Worm (Caenorhabditis elegans): ENCODE data around the gene fbxa-32.

DNA sequence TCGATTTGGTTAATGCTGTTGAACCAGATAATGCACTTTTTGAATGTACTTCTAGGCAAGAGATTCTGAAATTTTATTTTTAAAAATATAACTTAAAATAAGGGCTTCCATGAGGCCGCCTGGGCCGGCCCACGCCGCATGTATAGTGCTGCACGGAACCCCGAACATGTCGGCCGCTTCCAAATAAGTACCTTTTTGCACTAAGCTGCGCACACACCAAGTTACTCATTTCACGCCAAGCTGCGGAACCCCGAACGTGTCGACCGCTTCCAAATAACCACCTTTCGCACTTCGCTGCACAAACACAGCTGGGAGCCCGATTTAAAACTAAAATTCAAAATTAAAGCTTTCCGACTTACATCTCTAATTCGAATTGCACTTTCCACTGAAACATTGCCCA is 42.3 kb upstream of the fbxa-32 start:
- TF ChIP-seq sea-2 (GFP tag; optimal IDR thresholded peaks at IDR 0.05): no peak
- no peak for TF ChIP-seq egl-27 (tag; optimal IDR thresholded peaks at IDR 0.05)
- TF ChIP-seq zag-1 (tag; optimal IDR thresholded peaks at IDR 0.05): no peak
- no peak for TF ChIP-seq elt-2 (tag; optimal IDR thresholded peaks at IDR 0.05)
- no peak for TF ChIP-seq ztf-11 (tag; optimal IDR thresholded peaks at IDR 0.05)
- no peak for TF ChIP-seq ceh-9 (tag; optimal IDR thresholded peaks at IDR 0.05)
- no peak for TF ChIP-seq daf-12 (tag; optimal IDR thresholded peaks at IDR 0.05)
- TF ChIP-seq nhr-77 (tag; optimal IDR thresholded peaks at IDR 0.05): no peak
- TF ChIP-seq lin-39 (tag; optimal IDR thresholded peaks at IDR 0.05): no peak
- no peak for TF ChIP-seq ceh-82 (tag; optimal IDR thresholded peaks at IDR 0.05)
- no peak for TF ChIP-seq lin-15B (tag; optimal IDR thresholded peaks at IDR 0.05)
- TF ChIP-seq elt-3 (tag; optimal IDR thresholded peaks at IDR 0.05): no peak
- TF ChIP-seq jun-1 (tag; optimal IDR thresholded peaks at IDR 0.05): no peak
- TF ChIP-seq fkh-2 (tag; optimal IDR thresholded peaks at IDR 0.05): no peak

Measured in whole organism, L3 larva.